Fruit fly (Drosophila melanogaster) whole organism, pupa: ENCODE results near the gene NaPi-III.

ENCODE experiments used
- CG13204 ChIP-seq: fragments of 200-800 bp; sonication (Bioruptor generic); optimal IDR thresholded peaks from 2 replicates; lab custom pipeline; 2018; ENCODE audit warnings: missing biosample characterization, mild to moderate bottlenecking, missing genetic modification characterization, moderate library complexity
- CG8159 ChIP-seq: fragments of 200-800 bp; sonication (Bioruptor generic); optimal IDR thresholded peaks from 3 replicates; lab custom pipeline; 2018; ENCODE audit warnings: missing biosample characterization, mild to moderate bottlenecking, missing genetic modification characterization, moderate library complexity
- D1 ChIP-seq: fragments of 200-800 bp; sonication (Bioruptor generic); optimal IDR thresholded peaks from 2 replicates; lab custom pipeline; 2018; ENCODE audit warnings: missing biosample characterization, mild to moderate bottlenecking, missing genetic modification characterization, moderate library complexity
- Snoo ChIP-seq: fragments of 200-800 bp; sonication (Bioruptor generic); optimal IDR thresholded peaks from 3 replicates; lab custom pipeline; 2017; ENCODE audit warnings: missing biosample characterization, mild to moderate bottlenecking, missing genetic modification characterization, inconsistent platforms
- fd96Ca ChIP-seq: fragments of 200-800 bp; sonication (Bioruptor generic); IDR thresholded peaks from 3 replicates; pipeline ENCODE4 v1.3.6; 2022; ENCODE audit warnings: missing biosample characterization, missing genetic modification characterization

- TF ChIP-seq fd96Ca (GFP tag; lab: Robert Waterston, UW) (peak; percentile 96), Snoo (tag; lab: Kevin White, UChicago) (peak; percentile 84), CG8159 (tag; lab: Kevin White, UChicago) (peak; percentile 97), CG13204 (GFP tag; lab: Kevin White, UChicago) (peak; percentile 93), D1 (tag; lab: Kevin White, UChicago) (peak; percentile 95)
These were observed 38.5 kb upstream of the NaPi-III start for dm6 chr3L:11084557-11085231.
